Fruit fly (Drosophila melanogaster) whole organism, wandering third instar larva: ENCODE results near the gene Cyp4s3.

Experiments used
- Abd-B ChIP-seq: fragments of >200 bp; optimal IDR thresholded peaks from 2 replicates; lab custom pipeline; 2017; ENCODE audit warnings: missing biosample characterization, missing genetic modification characterization
- CG32264 ChIP-seq: fragments of 200-800 bp; sonication (Bioruptor generic); optimal IDR thresholded peaks from 2 replicates; lab custom pipeline; 2016; ENCODE audit warnings: missing biosample characterization, missing genetic modification characterization
- CG9705 ChIP-seq: fragments of 200-800 bp; sonication (Bioruptor generic); optimal IDR thresholded peaks from 2 replicates; lab custom pipeline; 2018; ENCODE audit warnings: missing biosample characterization, mild to moderate bottlenecking, missing genetic modification characterization
- Dif ChIP-seq: fragments of 200-275, 200-300 bp; sonication (Bioruptor generic); optimal IDR thresholded peaks from 2 replicates; lab custom pipeline; 2018; ENCODE audit warnings: missing biosample characterization, missing genetic modification characterization; ENCODE audit not compliant: partially characterized antibody
- Mio ChIP-seq: sonication (Bioruptor generic); optimal IDR thresholded peaks from 2 replicates; lab custom pipeline; 2016; ENCODE audit warnings: missing biosample characterization, missing genetic modification characterization
- h ChIP-seq: fragments of 200-800 bp; sonication (Bioruptor generic); optimal IDR thresholded peaks from 3 replicates; lab custom pipeline; 2016; ENCODE audit warnings: missing biosample characterization, mild to moderate bottlenecking, missing genetic modification characterization
- woc ChIP-seq: sonication (Bioruptor generic); optimal IDR thresholded peaks from 2 replicates; lab custom pipeline; 2016; ENCODE audit warnings: missing biosample characterization, mild to moderate bottlenecking, missing genetic modification characterization

dm6 chrX:15123418-15123994 lies 7.2 kb upstream of the Cyp4s3 start:
- TF ChIP-seq CG9705 (no peak), CG32264 (GFP tag; lab: Kevin White, UChicago) (no peak), Mio (GFP tag; lab: Kevin White, UChicago) (no peak), h (GFP tag; lab: Kevin White, UChicago) (no peak), Abd-B (GFP tag; lab: Kevin White, UChicago) (no peak), woc (no peak), Dif (GFP tag; lab: Kevin White, UChicago) (no peak)
